Fruit fly (Drosophila melanogaster): Measurements from ENCODE around the gene CG9588.

CG9588 gene

dm6 chr3R:13646729-13647633 is 29.5 kb downstream of the CG9588 start, which contains the start of gene rin (continued):
- TF ChIP-seq CG34422 (GFP tag; IDR thresholded peaks at IDR 0.05) = peak; percentile 59; the same call in 1 of the 3 replicates
- peak; percentile 42 for TF ChIP-seq CG15479 (GFP tag; optimal IDR thresholded peaks at IDR 0.05)
- peak; percentile 7 for TF ChIP-seq Hsf (GFP tag; optimal IDR thresholded peaks at IDR 0.05)
- TF ChIP-seq crol (GFP tag; IDR thresholded peaks at IDR 0.05) = peak; percentile 38; the same call in 1 of the 2 replicates
- no peak for TF ChIP-seq kni (GFP tag; optimal IDR thresholded peaks at IDR 0.05)
- peak in 1 of 2 experiments; percentile 16 for TF ChIP-seq Eip74EF (GFP tag; optimal IDR thresholded peaks at IDR 0.05)
- TF ChIP-seq toy (GFP tag; IDR thresholded peaks at IDR 0.05) = no peak
- TF ChIP-seq CG1647 (GFP tag; optimal IDR thresholded peaks at IDR 0.05) = no peak
- 0 out of 2 replicates have a peak, but pooled peaks have one; percentile 33 for TF ChIP-seq MBD-R2 (GFP tag; IDR thresholded peaks at IDR 0.05)

- TF ChIP-seq Stat92E (GFP tag; optimal IDR thresholded peaks at IDR 0.05) (peak in 1 of 3 experiments; percentile 55), BtbVII (GFP tag; optimal IDR thresholded peaks at IDR 0.05) (peak; percentile 59), Dbx (GFP tag; IDR thresholded peaks at IDR 0.05) (peak; percentile 25; the same call in 1 of the 3 replicates), hb (GFP tag; IDR thresholded peaks at IDR 0.05; ENCODE audit: partially characterized antibody) (no peak), CG16815 (GFP tag; optimal IDR thresholded peaks at IDR 0.05) (no peak), shn (GFP tag; optimal IDR thresholded peaks at IDR 0.05) (no peak), CG8944 (GFP tag; optimal IDR thresholded peaks at IDR 0.05) (peak; percentile 14), btn (GFP tag; optimal IDR thresholded peaks at IDR 0.05) (peak; percentile 57), gcm (GFP tag; optimal IDR thresholded peaks at IDR 0.05) (peak; percentile 20), bbx (GFP tag; IDR thresholded peaks at IDR 0.05; ENCODE audit: partially characterized antibody) (no peak), org-1 (GFP tag; optimal IDR thresholded peaks at IDR 0.05) (no peak), lilli (GFP tag; optimal IDR thresholded peaks at IDR 0.05) (peak; percentile 56), CG34376 (GFP tag; optimal IDR thresholded peaks at IDR 0.05) (peak; percentile 54), CkIIα-i1 (GFP tag; IDR thresholded peaks at IDR 0.05) (no peak), hbn (GFP tag; IDR thresholded peaks at IDR 0.05; ENCODE audit: partially characterized antibody) (no peak), prd (optimal IDR thresholded peaks at IDR 0.05) (no peak), prd (GFP tag; IDR thresholded peaks at IDR 0.05) (peak; percentile 49; the same call in 2 of the 3 replicates), gsb (GFP tag; IDR thresholded peaks at IDR 0.05) (no peak), CG8478 (optimal IDR thresholded peaks at IDR 0.05) (no peak), repo (GFP tag; optimal IDR thresholded peaks at IDR 0.05) (no peak), fd3F (GFP tag; optimal IDR thresholded peaks at IDR 0.05) (no peak), bab2 (GFP tag; optimal IDR thresholded peaks at IDR 0.05) (peak; percentile 3), chif (GFP tag; optimal IDR thresholded peaks at IDR 0.05) (peak; percentile 16 to 26), CG2199 (GFP tag; IDR thresholded peaks at IDR 0.05) (no peak), rib (GFP tag; IDR thresholded peaks at IDR 0.05) (no peak), CG10979 (tag; optimal IDR thresholded peaks at IDR 0.05) (no peak), Oli (tag; optimal IDR thresholded peaks at IDR 0.05) (peak; percentile 35), D19B (GFP tag; optimal IDR thresholded peaks at IDR 0.05) (peak; percentile 13), Awh (GFP tag; IDR thresholded peaks at IDR 0.05) (0 out of 2 replicates have a peak, but pooled peaks have one; percentile 25), bsh (GFP tag; optimal IDR thresholded peaks at IDR 0.05) (peak in 1 of 2 experiments; percentile 42), Doc3 (GFP tag; IDR thresholded peaks at IDR 0.05; ENCODE audit: partially characterized antibody) (no peak), HLH3B (GFP tag; IDR thresholded peaks at IDR 0.05) (peak; percentile 13; the same call in 1 of the 2 replicates), Abd-B (GFP tag; optimal IDR thresholded peaks at IDR 0.05) (no peak), CG10543 (GFP tag; optimal IDR thresholded peaks at IDR 0.05) (peak; percentile 62), Dad (GFP tag; optimal IDR thresholded peaks at IDR 0.05) (peak; percentile 2), CG3065 (GFP tag; optimal IDR thresholded peaks at IDR 0.05) (no peak), wor (GFP tag; IDR thresholded peaks at IDR 0.05) (no peak), Gug (GFP tag; IDR thresholded peaks at IDR 0.05) (no peak)
Measured at dm6 chr3R:13645874-13646370, 30.6 kb downstream of the CG9588 start, which contains the start of gene sqd. Gene sqd (minus strand): TSS chr3R:13646304.
